Fruit fly (Drosophila melanogaster) whole organism, embryonic: ENCODE data around the gene GstD11.
A peak's percentile ranks its signal among the peaks of the same experiment; 100 is the strongest.

Experiments used
- Bgb ChIP-seq: fragments of 200-800 bp; sonication (Bioruptor generic); IDR thresholded peaks from 2 replicates; pipeline ENCODE4 v1.3.6; 2022; ENCODE audit warnings: missing biosample characterization, missing genetic modification characterization; ENCODE audit not compliant: partially characterized antibody
- C15 ChIP-seq: fragments of 200-800 bp; sonication (Bioruptor generic); IDR thresholded peaks from 3 replicates; pipeline ENCODE4 v1.3.6; 2022; ENCODE audit warnings: missing biosample characterization, missing genetic modification characterization
- CG10147 ChIP-seq: fragments of 200-800 bp; sonication (Bioruptor generic); optimal IDR thresholded peaks from 2 replicates; lab custom pipeline; 2019; ENCODE audit warnings: missing biosample characterization, mild to moderate bottlenecking, missing genetic modification characterization, moderate library complexity
- CG10543 ChIP-seq: fragments of 200-800 bp; sonication (Bioruptor generic); optimal IDR thresholded peaks from 3 replicates; lab custom pipeline; 2017; ENCODE audit warnings: missing biosample characterization, mild to moderate bottlenecking, missing genetic modification characterization, moderate library complexity
- CG11247 ChIP-seq: fragments of 200-800 bp; sonication (Bioruptor generic); IDR thresholded peaks from 2 replicates; pipeline ENCODE4 v1.3.6; 2022; ENCODE audit warnings: missing biosample characterization, missing genetic modification characterization
- CG11398 ChIP-seq: fragments of 200-800 bp; sonication (Bioruptor generic); optimal IDR thresholded peaks from 2 replicates; lab custom pipeline; 2016; ENCODE audit warnings: missing biosample characterization, missing genetic modification characterization
- CG14050 ChIP-seq: fragments of 200-800 bp; sonication (Bioruptor generic); IDR thresholded peaks from 3 replicates; pipeline ENCODE4 v1.3.6; 2022; ENCODE audit warnings: missing biosample characterization, missing genetic modification characterization
- CG14710 ChIP-seq: fragments of 200-800 bp; sonication (Bioruptor generic); optimal IDR thresholded peaks from 3 replicates; lab custom pipeline; 2019; ENCODE audit warnings: missing biosample characterization, mild to moderate bottlenecking, missing genetic modification characterization, moderate library complexity
- CG17359 ChIP-seq: fragments of 200-800 bp; sonication (Bioruptor generic); optimal IDR thresholded peaks from 3 replicates; lab custom pipeline; 2018; ENCODE audit warnings: missing biosample characterization, mild to moderate bottlenecking, missing genetic modification characterization, moderate library complexity
- CG18011 ChIP-seq: fragments of 200-800 bp; sonication (Bioruptor generic); optimal IDR thresholded peaks from 2 replicates; lab custom pipeline; 2017; ENCODE audit warnings: missing biosample characterization, missing genetic modification characterization, mild to moderate bottlenecking, moderate library complexity, missing genotype
- CG18476 ChIP-seq: fragments of 200-800 bp; sonication (Bioruptor generic); optimal IDR thresholded peaks from 2 replicates; lab custom pipeline; 2016; ENCODE audit warnings: missing biosample characterization, mild to moderate bottlenecking, missing genetic modification characterization
- CG31365 ChIP-seq: fragments of 200-800 bp; sonication (Bioruptor generic); optimal IDR thresholded peaks from 2 replicates; lab custom pipeline; 2018; ENCODE audit warnings: missing biosample characterization, mild to moderate bottlenecking, missing genetic modification characterization
- CG5953 ChIP-seq: fragments of 200-800 bp; sonication (Bioruptor generic); IDR thresholded peaks from 2 replicates; pipeline ENCODE4 v1.3.6; 2022; ENCODE audit warnings: missing biosample characterization, missing genetic modification characterization
- CG6689 ChIP-seq: fragments of 200-800 bp; sonication (Bioruptor generic); IDR thresholded peaks from 2 replicates; pipeline ENCODE4 v1.3.6; 2022; ENCODE audit warnings: missing biosample characterization, missing genetic modification characterization
- CG6791 ChIP-seq: fragments of 200-800 bp; sonication (Bioruptor generic); IDR thresholded peaks from 3 replicates; pipeline ENCODE4 v1.3.6; 2022; ENCODE audit warnings: missing biosample characterization, missing genetic modification characterization; ENCODE audit not compliant: partially characterized antibody
- CG8089 ChIP-seq: fragments of 200-800 bp; sonication (Bioruptor generic); optimal IDR thresholded peaks from 3 replicates; lab custom pipeline; 2016; ENCODE audit warnings: missing biosample characterization, missing genetic modification characterization
- CG9609 ChIP-seq: fragments of 200-800 bp; sonication (Bioruptor generic); optimal IDR thresholded peaks from 3 replicates; lab custom pipeline; 2016; ENCODE audit warnings: missing biosample characterization, missing genetic modification characterization
- Chrac-16 ChIP-seq: fragments of 200-800 bp; sonication (Bioruptor generic); optimal IDR thresholded peaks from 3 replicates; lab custom pipeline; 2016; ENCODE audit warnings: missing biosample characterization, missing genetic modification characterization
- Dbx ChIP-seq: fragments of 200-800 bp; sonication (Bioruptor generic); IDR thresholded peaks from 3 replicates; pipeline ENCODE4 v1.3.6; 2022; ENCODE audit warnings: missing biosample characterization, missing genetic modification characterization
- Dref ChIP-seq: fragments of 200-800 bp; sonication (Bioruptor generic); IDR thresholded peaks from 2 replicates; pipeline ENCODE4 v1.3.6; 2022; ENCODE audit warnings: missing biosample characterization, missing genetic modification characterization
- ERR ChIP-seq: fragments of 200-800 bp; sonication (Bioruptor generic); optimal IDR thresholded peaks from 2 replicates; lab custom pipeline; 2016; ENCODE audit warnings: missing biosample characterization, missing genetic modification characterization
- Eip74EF ChIP-seq, 2 experiments: fragments of 200-800 bp in 1 of 2; fragments of >200 bp in 1 of 2; sonication (Bioruptor generic) in 1 of 2; optimal IDR thresholded peaks; 2 replicates each; lab custom pipeline; 2017 to 2019; ENCODE audit warnings: missing biosample characterization in 2 of 2, missing genetic modification characterization in 2 of 2, mild to moderate bottlenecking in 1 of 2, moderate library complexity in 1 of 2
- Fer1 ChIP-seq: fragments of 200-800 bp; sonication (Bioruptor generic); optimal IDR thresholded peaks from 2 replicates; lab custom pipeline; 2017; ENCODE audit warnings: missing biosample characterization, mild to moderate bottlenecking, missing genetic modification characterization
- H15 ChIP-seq: fragments of 200-800 bp; sonication (Bioruptor generic); IDR thresholded peaks from 3 replicates; pipeline ENCODE4 v1.3.6; 2022; ENCODE audit warnings: missing biosample characterization, missing genetic modification characterization
- Jarid2 ChIP-seq: fragments of 200-800 bp; sonication (Bioruptor generic); optimal IDR thresholded peaks from 3 replicates; lab custom pipeline; 2017; ENCODE audit warnings: mild to moderate bottlenecking, missing biosample characterization, missing genetic modification reagents, missing genetic modification characterization
- Max ChIP-seq: fragments of 200-800 bp; sonication (Bioruptor generic); optimal IDR thresholded peaks from 2 replicates; lab custom pipeline; 2016; ENCODE audit warnings: missing biosample characterization, mild to moderate bottlenecking, missing genetic modification characterization
- Pdp1 ChIP-seq, 2 experiments: fragments of 200-800 bp; sonication (Bioruptor generic); optimal IDR thresholded peaks; 3 replicates each; lab custom pipeline; 2016; ENCODE audit warnings: missing biosample characterization in 2 of 2, missing genetic modification characterization in 2 of 2, mild to moderate bottlenecking in 1 of 2, moderate library complexity in 1 of 2
- Ravus ChIP-seq: fragments of 200-800 bp; sonication (Bioruptor generic); IDR thresholded peaks from 2 replicates; pipeline ENCODE4 v1.3.6; 2022; ENCODE audit warnings: missing biosample characterization, missing genetic modification characterization
- Tbp ChIP-seq: fragments of >200 bp; optimal IDR thresholded peaks from 2 replicates; lab custom pipeline; 2018; ENCODE audit warnings: missing biosample characterization, missing genetic modification characterization
- Xrp1 ChIP-seq: fragments of 200-800 bp; sonication (Bioruptor generic); IDR thresholded peaks from 2 replicates; pipeline ENCODE4 v1.3.6; 2022; ENCODE audit warnings: missing biosample characterization, missing genetic modification characterization
- aop ChIP-seq: fragments of 200-800 bp; sonication (Bioruptor generic); IDR thresholded peaks from 2 replicates; pipeline ENCODE4 v1.3.6; 2022; ENCODE audit warnings: missing biosample characterization, missing genetic modification characterization
- cad ChIP-seq: fragments of >200 bp; optimal IDR thresholded peaks from 2 replicates; lab custom pipeline; 2017; ENCODE audit warnings: missing biosample characterization, missing genetic modification characterization
- cwo ChIP-seq: fragments of 200-800 bp; sonication (Bioruptor generic); optimal IDR thresholded peaks from 3 replicates; lab custom pipeline; 2017; ENCODE audit warnings: missing biosample characterization, missing genetic modification characterization, mild to moderate bottlenecking, moderate library complexity, missing genetic modification reagents
- dm ChIP-seq: fragments of 200-800 bp; sonication (Bioruptor generic); optimal IDR thresholded peaks from 3 replicates; lab custom pipeline; 2016; ENCODE audit warnings: missing biosample characterization, missing genetic modification characterization
- emc ChIP-seq: fragments of 200-800 bp; sonication (Bioruptor generic); optimal IDR thresholded peaks from 2 replicates; lab custom pipeline; 2016; ENCODE audit warnings: missing biosample characterization, missing genetic modification characterization
- en ChIP-seq: fragments of 200-800 bp; sonication (Bioruptor generic); optimal IDR thresholded peaks from 2 replicates; lab custom pipeline; 2016; ENCODE audit warnings: missing biosample characterization, missing genetic modification characterization
- exex ChIP-seq: fragments of 200-800 bp; sonication (Bioruptor generic); optimal IDR thresholded peaks from 4 replicates; lab custom pipeline; 2018; ENCODE audit warnings: missing biosample characterization, mild to moderate bottlenecking, missing genetic modification characterization, moderate library complexity
- eyg ChIP-seq: fragments of 200-800 bp; sonication (Bioruptor generic); optimal IDR thresholded peaks from 3 replicates; lab custom pipeline; 2016; ENCODE audit warnings: missing biosample characterization, missing genetic modification characterization
- gfzf ChIP-seq: fragments of 200-800 bp; sonication (Bioruptor generic); optimal IDR thresholded peaks from 2 replicates; lab custom pipeline; 2016; ENCODE audit warnings: missing biosample characterization, mild to moderate bottlenecking, missing genetic modification characterization, moderate library complexity
- ind ChIP-seq: fragments of 200-800 bp; sonication (Bioruptor generic); optimal IDR thresholded peaks from 3 replicates; lab custom pipeline; 2016; ENCODE audit warnings: missing biosample characterization, missing genetic modification characterization
- insv ChIP-seq, 2 experiments: fragments of 200-800 bp; sonication (Bioruptor generic); optimal IDR thresholded peaks; 3 replicates each; lab custom pipeline; 2016 to 2018; ENCODE audit warnings: missing biosample characterization in 2 of 2, missing genetic modification characterization in 2 of 2
- kah ChIP-seq: fragments of 200-800 bp; sonication (Bioruptor generic); optimal IDR thresholded peaks from 2 replicates; lab custom pipeline; 2018; ENCODE audit warnings: missing biosample characterization, mild to moderate bottlenecking, missing genetic modification characterization
- maf-S ChIP-seq: fragments of 200-800 bp; sonication (Bioruptor generic); optimal IDR thresholded peaks from 2 replicates; lab custom pipeline; 2016; ENCODE audit warnings: missing biosample characterization, missing genetic modification characterization
- pan ChIP-seq, 4 experiments: fragments of >200 bp in 3 of 4; fragments of 200-800 bp in 1 of 4; sonication (Bioruptor generic) in 1 of 4; optimal IDR thresholded peaks in 3 of 4; IDR thresholded peaks in 1 of 4; 2 replicates each; pipeline versions ENCODE4 v1.3.6 to Lab custom; 2017 to 2022; ENCODE audit warnings: missing biosample characterization in 2 of 4, missing genetic modification characterization in 2 of 4, mixed read lengths in 1 of 4
- sima ChIP-seq: fragments of 200-800 bp; sonication (Bioruptor generic); optimal IDR thresholded peaks from 2 replicates; lab custom pipeline; 2016; ENCODE audit warnings: missing biosample characterization, missing genetic modification characterization
- so ChIP-seq: fragments of 200-800 bp; sonication (Bioruptor generic); IDR thresholded peaks from 3 replicates; pipeline ENCODE4 v1.3.6; 2022; ENCODE audit warnings: missing biosample characterization, missing genetic modification characterization
- trem ChIP-seq: fragments of 200-800 bp; optimal IDR thresholded peaks from 3 replicates; lab custom pipeline; 2019; ENCODE audit warnings: missing biosample characterization, mild to moderate bottlenecking, missing genetic modification characterization, moderate library complexity
- wor ChIP-seq: fragments of 200-800 bp; sonication (Bioruptor generic); IDR thresholded peaks from 2 replicates; pipeline ENCODE4 v1.3.6; 2022; ENCODE audit warnings: missing biosample characterization, missing genetic modification characterization
- yki ChIP-seq: fragments of >200 bp; optimal IDR thresholded peaks from 3 replicates; lab custom pipeline; 2018
- zen ChIP-seq: fragments of 200-800 bp; sonication (Bioruptor generic); optimal IDR thresholded peaks from 3 replicates; lab custom pipeline; 2018; ENCODE audit warnings: missing biosample characterization, mild to moderate bottlenecking, missing genetic modification characterization, moderate library complexity
- zf30C ChIP-seq: fragments of 200-800 bp; sonication (Bioruptor generic); optimal IDR thresholded peaks from 3 replicates; lab custom pipeline; 2018; ENCODE audit warnings: missing biosample characterization, mild to moderate bottlenecking, missing genetic modification characterization

GstD11 gene

dm6 chr3R:12398054-12398453 lies 14.9 kb downstream of the GstD11 start (continued):
- no peak for TF ChIP-seq ERR (GFP tag; lab: Kevin White, UChicago)
- no peak for TF ChIP-seq emc (GFP tag; lab: Kevin White, UChicago)
- no peak for TF ChIP-seq Eip74EF (GFP tag; optimal IDR thresholded peaks at IDR 0.05; lab: Kevin White, UChicago)
- no peak for TF ChIP-seq CG14710 (tag; lab: Kevin White, UChicago)
- no peak for TF ChIP-seq Dbx (GFP tag; lab: Robert Waterston, UW)
- no peak for TF ChIP-seq yki (lab: Kevin White, UChicago)
- TF ChIP-seq CG11398: no peak
- no peak for TF ChIP-seq gfzf
- no peak for TF ChIP-seq pan (optimal IDR thresholded peaks at IDR 0.05; lab: Kevin White, UChicago)
- TF ChIP-seq pan (GFP tag; optimal IDR thresholded peaks at IDR 0.05 in 1 of 2, IDR thresholded peaks at IDR 0.05 in 1 of 2): no peak
- peak; percentile 13 for TF ChIP-seq CG18476 (GFP tag; lab: Kevin White, UChicago)
- TF ChIP-seq CG6689 (GFP tag; lab: Robert Waterston, UW): no peak
- TF ChIP-seq wor: no peak
- TF ChIP-seq CG11247: no peak
- no peak for TF ChIP-seq aop (GFP tag; lab: Robert Waterston, UW)
- TF ChIP-seq trem (tag; lab: Kevin White, UChicago): no peak
- TF ChIP-seq exex (tag; lab: Kevin White, UChicago): peak; percentile 86
- TF ChIP-seq ind (GFP tag; lab: Kevin White, UChicago): no peak
- no peak for TF ChIP-seq Ravus (GFP tag; lab: Robert Waterston, UW)
- TF ChIP-seq H15: no peak
- no peak for TF ChIP-seq Max (GFP tag; lab: Kevin White, UChicago)
- TF ChIP-seq CG9609 (GFP tag; lab: Kevin White, UChicago): no peak
- TF ChIP-seq zen (tag; lab: Kevin White, UChicago): no peak
- no peak for TF ChIP-seq eyg (GFP tag; lab: Kevin White, UChicago)

- no peak for TF ChIP-seq dm (GFP tag; lab: Kevin White, UChicago)
- no peak for TF ChIP-seq C15 (GFP tag; lab: Robert Waterston, UW)
- TF ChIP-seq CG10543 (GFP tag; lab: Kevin White, UChicago): peak; percentile 79
- no peak for TF ChIP-seq CG10147 (GFP tag; lab: Kevin White, UChicago)
- peak; percentile 54 for TF ChIP-seq Jarid2 (GFP tag; lab: Kevin White, UChicago)
- TF ChIP-seq so (GFP tag; lab: Robert Waterston, UW): no peak
- no peak for TF ChIP-seq sima (GFP tag; lab: Kevin White, UChicago)
- 0 out of 2 replicates have a peak, but pooled peaks have one; percentile 10 for TF ChIP-seq Dref (GFP tag; lab: Robert Waterston, UW)
- no peak for TF ChIP-seq Xrp1 (GFP tag; lab: Robert Waterston, UW)
- TF ChIP-seq CG31365 (tag; lab: Kevin White, UChicago): no peak
- no peak for TF ChIP-seq maf-S (GFP tag; lab: Kevin White, UChicago)
- no peak for TF ChIP-seq insv (GFP tag; optimal IDR thresholded peaks at IDR 0.05; lab: Kevin White, UChicago)
- TF ChIP-seq CG8089 (GFP tag; lab: Kevin White, UChicago): no peak
- no peak for TF ChIP-seq CG6791 (GFP tag; lab: Robert Waterston, UW)
- no peak for TF ChIP-seq kah (GFP tag; lab: Kevin White, UChicago)
- TF ChIP-seq CG17359 (tag; lab: Kevin White, UChicago): no peak
- TF ChIP-seq Tbp (GFP tag; lab: Kevin White, UChicago): no peak
- TF ChIP-seq cwo (GFP tag; lab: Kevin White, UChicago): no peak
- TF ChIP-seq CG18011 (GFP tag; lab: Kevin White, UChicago): peak; percentile 9
- no peak for TF ChIP-seq zf30C (GFP tag; lab: Kevin White, UChicago)
- no peak for TF ChIP-seq Chrac-16
- TF ChIP-seq Bgb (GFP tag; lab: Robert Waterston, UW): no peak
- no peak for TF ChIP-seq en (GFP tag; lab: Kevin White, UChicago)
- TF ChIP-seq cad (GFP tag; lab: Kevin White, UChicago): no peak
- TF ChIP-seq CG5953 (GFP tag; lab: Robert Waterston, UW): no peak
- TF ChIP-seq Pdp1 (GFP tag; optimal IDR thresholded peaks at IDR 0.05; lab: Kevin White, UChicago): peak in 1 of 2 experiments; percentile 17
- no peak for TF ChIP-seq CG14050 (GFP tag; lab: Robert Waterston, UW)
- no peak for TF ChIP-seq Fer1 (GFP tag; lab: Kevin White, UChicago)
Measured at dm6 chr3R:12398620-12399247, 15.6 kb downstream of the GstD11 start, which contains the start of gene Cyp9f3. Cyp9f3 (minus strand) TSS chr3R:12398929.
